Fruit fly (Drosophila melanogaster) whole organism, adult: ENCODE results near the gene CG31457.

Source experiments
- CG11617 ChIP-seq: fragments of 200-800 bp; sonication (Bioruptor generic); optimal IDR thresholded peaks from 2 replicates; lab custom pipeline; 2017; ENCODE audit warnings: mild to moderate bottlenecking, missing biosample characterization, missing genetic modification reagents, missing genetic modification characterization
- CG12768 ChIP-seq: fragments of 200-800 bp; sonication (Bioruptor generic); optimal IDR thresholded peaks from 2 replicates; lab custom pipeline; 2017; ENCODE audit warnings: missing biosample characterization, missing genetic modification characterization, mild to moderate bottlenecking, moderate library complexity, missing genetic modification reagents
- CG14711 ChIP-seq: fragments of 200-800 bp; sonication (Bioruptor generic); optimal IDR thresholded peaks from 2 replicates; lab custom pipeline; 2018; ENCODE audit warnings: missing biosample characterization, mild to moderate bottlenecking, missing genetic modification characterization, moderate library complexity
- CG1620 ChIP-seq: fragments of 200-800 bp; sonication (Bioruptor generic); optimal IDR thresholded peaks from 2 replicates; lab custom pipeline; 2016; ENCODE audit warnings: missing biosample characterization, missing genetic modification characterization
- CG33017 ChIP-seq: fragments of 200-800 bp; sonication (Bioruptor generic); optimal IDR thresholded peaks from 2 replicates; lab custom pipeline; 2018; ENCODE audit warnings: missing biosample characterization, mild to moderate bottlenecking, missing genetic modification characterization, moderate library complexity
- CG5204 ChIP-seq: fragments of 200-800 bp; sonication (Bioruptor generic); optimal IDR thresholded peaks from 2 replicates; lab custom pipeline; 2016; ENCODE audit warnings: missing biosample characterization, missing genetic modification characterization
- CG7045 ChIP-seq: fragments of 200-800 bp; sonication (Bioruptor generic); optimal IDR thresholded peaks from 2 replicates; lab custom pipeline; 2017; ENCODE audit warnings: missing biosample characterization, mild to moderate bottlenecking, missing genetic modification characterization
- CG7101 ChIP-seq: fragments of 200-800 bp; sonication (Bioruptor generic); optimal IDR thresholded peaks from 2 replicates; lab custom pipeline; 2018; ENCODE audit warnings: missing biosample characterization, mild to moderate bottlenecking, missing genetic modification characterization, moderate library complexity
- Crg-1 ChIP-seq: fragments of 200-800 bp; sonication (Bioruptor generic); optimal IDR thresholded peaks from 2 replicates; lab custom pipeline; 2016; ENCODE audit warnings: missing biosample characterization, missing genetic modification characterization
- Hr96 ChIP-seq: fragments of 200-800 bp; sonication (Bioruptor generic); optimal IDR thresholded peaks from 2 replicates; lab custom pipeline; 2016; ENCODE audit warnings: missing biosample characterization, missing genetic modification characterization
- Mnt ChIP-seq: fragments of 200-800 bp; sonication (Bioruptor generic); optimal IDR thresholded peaks from 2 replicates; lab custom pipeline; 2016; ENCODE audit warnings: missing biosample characterization, mild to moderate bottlenecking, missing genetic modification characterization
- bab1 ChIP-seq: fragments of 200-800 bp; sonication (Bioruptor generic); optimal IDR thresholded peaks from 3 replicates; lab custom pipeline; 2019; ENCODE audit warnings: missing biosample characterization, mild to moderate bottlenecking, missing genetic modification characterization, moderate library complexity
- cic ChIP-seq: fragments of 200-800 bp; sonication (Bioruptor generic); optimal IDR thresholded peaks from 2 replicates; lab custom pipeline; 2017; ENCODE audit warnings: missing biosample characterization, mild to moderate bottlenecking, missing genetic modification characterization, moderate library complexity
- cnc ChIP-seq, 2 experiments: fragments of >200 bp; optimal IDR thresholded peaks; 2 replicates each; lab custom pipeline; 2017
- kay ChIP-seq: fragments of 200-800 bp; sonication (Bioruptor generic); peaks from one replicate; lab custom pipeline; 2016; ENCODE audit warnings: missing biosample characterization, missing genetic modification characterization, borderline replicate concordance
- ovo ChIP-seq: fragments of 200-800 bp; sonication (Bioruptor generic); optimal IDR thresholded peaks from 2 replicates; lab custom pipeline; 2016; ENCODE audit warnings: missing biosample characterization, missing genetic modification characterization
- pad ChIP-seq: fragments of 200-800 bp; sonication (Bioruptor generic); optimal IDR thresholded peaks from 3 replicates; lab custom pipeline; 2017; ENCODE audit warnings: missing biosample characterization, missing genetic modification characterization, mild to moderate bottlenecking, moderate library complexity, missing genetic modification reagents
- tj ChIP-seq: fragments of 200-800 bp; sonication (Bioruptor generic); optimal IDR thresholded peaks from 3 replicates; lab custom pipeline; 2017; ENCODE audit warnings: missing biosample characterization, mild to moderate bottlenecking, missing genetic modification characterization, moderate library complexity
- toe ChIP-seq: fragments of 200-800 bp; sonication (Bioruptor generic); optimal IDR thresholded peaks from 2 replicates; lab custom pipeline; 2016; ENCODE audit warnings: missing biosample characterization, missing genetic modification characterization

CG31457 gene

DNA sequence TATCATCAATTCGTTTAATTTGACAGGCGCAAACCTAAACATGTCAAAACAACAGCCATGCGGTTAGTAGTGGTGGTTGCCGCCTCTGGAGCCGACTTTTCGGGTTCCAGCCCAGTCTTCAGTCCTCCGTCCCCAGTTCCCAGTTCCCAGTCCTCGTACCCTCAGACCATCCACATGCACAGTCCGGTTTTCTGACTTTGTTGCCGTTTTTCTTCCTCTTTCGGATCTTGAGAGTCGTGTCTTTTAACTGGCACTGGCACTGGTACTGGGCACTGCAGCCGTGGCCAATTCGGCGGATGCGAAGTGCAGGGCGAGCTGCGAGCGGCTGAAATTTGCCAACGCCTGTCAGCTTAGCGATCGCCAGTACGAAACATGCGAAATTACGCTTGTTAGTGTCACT is 4.5 kb upstream of the CG31457 start:
- TF ChIP-seq CG11617 (no peak), CG7045 (GFP tag; lab: Kevin White, UChicago) (no peak), bab1 (no peak), Mnt (GFP tag; lab: Kevin White, UChicago) (no peak), cnc (optimal IDR thresholded peaks at IDR 0.05; lab: Kevin White, UChicago) (no peak), CG33017 (no peak), CG7101 (tag; lab: Kevin White, UChicago) (no peak), CG5204 (GFP tag; lab: Kevin White, UChicago) (no peak), pad (GFP tag; lab: Kevin White, UChicago) (no peak), ovo (GFP tag; lab: Kevin White, UChicago) (no peak), CG1620 (no peak), CG14711 (tag; lab: Kevin White, UChicago) (no peak)

DNA sequence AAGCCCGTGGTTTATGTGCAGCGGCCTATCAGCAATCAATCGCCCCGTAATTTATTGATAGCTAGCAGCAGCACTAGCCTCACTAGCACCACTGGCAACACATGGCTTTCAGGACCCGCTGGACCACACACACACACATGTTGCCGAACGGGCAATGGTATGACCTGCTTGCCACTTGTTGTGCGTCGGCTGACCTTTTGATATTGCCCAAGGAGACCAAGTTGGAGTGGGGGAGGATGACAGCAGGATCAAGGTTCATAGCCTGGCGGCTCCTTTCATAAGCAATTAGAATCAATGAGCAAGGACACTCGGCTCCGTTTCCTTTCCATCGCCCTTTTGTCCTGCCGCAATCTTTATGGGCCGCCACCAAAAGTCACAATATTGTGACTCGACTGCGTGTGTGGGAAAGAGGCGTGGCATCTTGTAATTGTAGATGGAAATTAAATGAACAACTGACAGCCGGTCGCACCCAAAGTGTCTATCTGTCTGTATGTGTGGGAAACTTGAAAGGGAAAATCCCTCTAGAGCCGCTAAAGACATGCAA is 3.6 kb upstream of the CG31457 start:
- no peak for TF ChIP-seq Hr96 (GFP tag; lab: Kevin White, UChicago)
- no peak for TF ChIP-seq CG12768 (GFP tag; lab: Kevin White, UChicago)
- TF ChIP-seq Mnt (GFP tag; lab: Kevin White, UChicago): no peak

- TF ChIP-seq toe (GFP tag; lab: Kevin White, UChicago) (no peak), ovo (GFP tag; lab: Kevin White, UChicago) (no peak), CG7045 (GFP tag; lab: Kevin White, UChicago) (no peak), CG14711 (tag; lab: Kevin White, UChicago) (no peak), CG33017 (no peak), CG11617 (no peak)
These were observed 3.1 kb upstream of the CG31457 start for dm6 chr3R:23130884-23131283.

DNA sequence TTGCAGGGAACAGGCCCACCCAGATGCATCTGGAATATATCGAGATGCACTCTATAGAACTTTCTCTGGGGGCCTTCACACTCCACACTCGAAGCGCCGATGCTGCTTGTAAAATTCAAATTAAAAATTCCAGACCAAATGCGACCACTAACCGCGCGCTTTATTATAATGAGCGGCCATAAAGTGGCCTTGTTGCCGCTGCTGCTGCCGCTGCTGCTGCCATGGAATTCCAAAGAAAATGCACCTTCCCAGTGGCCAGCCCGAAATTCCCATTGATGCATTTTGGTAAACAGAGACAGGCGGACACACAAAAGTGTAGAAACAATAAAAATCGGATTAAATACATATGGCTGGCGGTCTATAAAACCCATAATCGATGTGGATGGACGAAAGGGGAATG is 2.4 kb upstream of the CG31457 start:
- no peak for TF ChIP-seq CG5204 (GFP tag; lab: Kevin White, UChicago)
- TF ChIP-seq ovo (GFP tag; lab: Kevin White, UChicago): no peak
- no peak for TF ChIP-seq Crg-1 (GFP tag; lab: Kevin White, UChicago)
- no peak for TF ChIP-seq cnc (optimal IDR thresholded peaks at IDR 0.05; lab: Kevin White, UChicago)
- no peak for TF ChIP-seq Mnt (GFP tag; lab: Kevin White, UChicago)
- no peak for TF ChIP-seq CG1620
- TF ChIP-seq tj: no peak
- TF ChIP-seq bab1: no peak
- no peak for TF ChIP-seq CG11617
- no peak for TF ChIP-seq CG14711 (tag; lab: Kevin White, UChicago)

DNA sequence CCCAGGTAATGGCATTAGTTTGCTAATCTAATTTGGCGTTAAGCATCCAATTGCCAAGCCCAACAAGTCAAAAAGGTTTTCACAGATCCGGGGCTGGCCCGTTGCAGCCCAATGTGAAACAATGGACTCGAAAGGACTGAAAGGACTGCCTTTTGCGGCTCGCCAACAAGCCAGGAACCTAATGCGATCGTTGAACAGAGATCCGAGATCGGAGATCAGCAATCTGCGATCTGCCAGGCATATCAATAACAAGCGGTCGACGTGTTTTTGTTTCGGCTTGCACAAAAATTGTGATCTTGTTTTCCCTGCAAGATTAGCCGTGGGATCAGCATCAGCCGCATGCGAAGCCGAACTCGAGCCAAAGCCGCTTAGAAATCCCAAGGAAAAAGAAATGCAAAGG is 1.8 kb upstream of the CG31457 start:
- no peak for TF ChIP-seq bab1
- no peak for TF ChIP-seq ovo (GFP tag; lab: Kevin White, UChicago)
- no peak for TF ChIP-seq CG5204 (GFP tag; lab: Kevin White, UChicago)

- no peak for TF ChIP-seq kay (GFP tag; lab: Kevin White, UChicago)
- TF ChIP-seq pad (GFP tag; lab: Kevin White, UChicago): no peak
- peak; percentile 29 for TF ChIP-seq bab1
- TF ChIP-seq Hr96 (GFP tag; lab: Kevin White, UChicago): no peak
- no peak for TF ChIP-seq cnc (optimal IDR thresholded peaks at IDR 0.05; lab: Kevin White, UChicago)
- TF ChIP-seq CG11617: peak; percentile 28
These were observed 1.3 kb downstream of the CG31457 start, which contains the start of gene CG31365 for dm6 chr3R:23126241-23127022. TSS of gene CG31365 (minus strand) at chr3R:23126422.

- TF ChIP-seq cic (GFP tag; lab: Kevin White, UChicago): peak; percentile 87
- peak; percentile 26 for TF ChIP-seq bab1
- no peak for TF ChIP-seq pad (GFP tag; lab: Kevin White, UChicago)
- peak; percentile 4 for TF ChIP-seq CG7101 (tag; lab: Kevin White, UChicago)
- peak; percentile 7 for TF ChIP-seq Mnt (GFP tag; lab: Kevin White, UChicago)
- no peak for TF ChIP-seq Hr96 (GFP tag; lab: Kevin White, UChicago)
These were observed 6.8 kb downstream of the CG31457 start for dm6 chr3R:23120933-23121332.

dm6 chr3R:23119873-23120272 is 7.9 kb downstream of the CG31457 start:
- TF ChIP-seq pad (GFP tag; lab: Kevin White, UChicago): no peak
- no peak for TF ChIP-seq CG7101 (tag; lab: Kevin White, UChicago)
- TF ChIP-seq CG11617: no peak
- no peak for TF ChIP-seq Mnt (GFP tag; lab: Kevin White, UChicago)
- TF ChIP-seq toe (GFP tag; lab: Kevin White, UChicago): no peak
- TF ChIP-seq CG7045 (GFP tag; lab: Kevin White, UChicago): no peak
- no peak for TF ChIP-seq CG5204 (GFP tag; lab: Kevin White, UChicago)
- no peak for TF ChIP-seq CG14711 (tag; lab: Kevin White, UChicago)
- TF ChIP-seq CG12768 (GFP tag; lab: Kevin White, UChicago): no peak
